Fruit fly (Drosophila melanogaster) whole organism, embryonic: Measurements from ENCODE around the gene CG8837.

Source experiments
- BEAF-32 ChIP-seq: fragments of 200-800 bp; sonication (Bioruptor generic); optimal IDR thresholded peaks from 3 replicates; lab custom pipeline; 2017; ENCODE audit warnings: missing biosample characterization, missing genetic modification characterization, mild to moderate bottlenecking, moderate library complexity, missing genetic modification reagents
- CG10565 ChIP-seq: fragments of 200-800 bp; sonication (Bioruptor generic); optimal IDR thresholded peaks from 3 replicates; lab custom pipeline; 2016; ENCODE audit warnings: missing biosample characterization, mild to moderate bottlenecking, missing genetic modification characterization
- CG11560 ChIP-seq: fragments of 200-800 bp; sonication (Bioruptor generic); IDR thresholded peaks from 3 replicates; pipeline ENCODE4 v1.3.6; 2022; ENCODE audit warnings: missing biosample characterization, missing genetic modification characterization
- CG12391 ChIP-seq: fragments of 200-800 bp; sonication (Bioruptor generic); optimal IDR thresholded peaks from 3 replicates; lab custom pipeline; 2018; ENCODE audit warnings: missing biosample characterization, mild to moderate bottlenecking, missing genetic modification characterization, moderate library complexity
- CG12744 ChIP-seq: fragments of 200-800 bp; sonication (Bioruptor generic); optimal IDR thresholded peaks from 2 replicates; lab custom pipeline; 2016; ENCODE audit warnings: missing biosample characterization, missing genetic modification characterization
- CG15269 ChIP-seq: fragments of 200-800 bp; sonication (Bioruptor generic); optimal IDR thresholded peaks from 2 replicates; lab custom pipeline; 2018; ENCODE audit warnings: missing biosample characterization, mild to moderate bottlenecking, missing genetic modification characterization, moderate library complexity
- CG16815 ChIP-seq: fragments of 200-800 bp; sonication (Bioruptor generic); optimal IDR thresholded peaks from 3 replicates; lab custom pipeline; 2017; ENCODE audit warnings: missing biosample characterization, mild to moderate bottlenecking, missing genetic modification characterization
- CG18599 ChIP-seq: fragments of 200-800 bp; sonication (Bioruptor generic); optimal IDR thresholded peaks from 3 replicates; lab custom pipeline; 2017; ENCODE audit warnings: missing biosample characterization, missing genetic modification characterization, mild to moderate bottlenecking, moderate library complexity, missing genetic modification reagents
- CG2116 ChIP-seq: fragments of 200-800 bp; sonication (Bioruptor generic); optimal IDR thresholded peaks from 3 replicates; lab custom pipeline; 2018; ENCODE audit warnings: missing biosample characterization, mild to moderate bottlenecking, missing genetic modification characterization
- CG32532 ChIP-seq: fragments of 200-800 bp; sonication (Bioruptor generic); IDR thresholded peaks from 2 replicates; pipeline ENCODE4 v1.3.6; 2022; ENCODE audit warnings: missing biosample characterization, missing genetic modification characterization
- CG34376 ChIP-seq: fragments of 200-800 bp; sonication (Bioruptor generic); optimal IDR thresholded peaks from 2 replicates; lab custom pipeline; 2018; ENCODE audit warnings: missing biosample characterization, mild to moderate bottlenecking, missing genetic modification characterization
- CG3838 ChIP-seq: fragments of 200-800 bp; sonication (Bioruptor generic); optimal IDR thresholded peaks from 3 replicates; lab custom pipeline; 2016; ENCODE audit warnings: missing biosample characterization, missing genetic modification characterization
- CG42726 ChIP-seq: fragments of 200-800 bp; sonication (Bioruptor generic); IDR thresholded peaks from 2 replicates; pipeline ENCODE4 v1.3.6; 2022; ENCODE audit warnings: missing biosample characterization, missing genetic modification characterization; ENCODE audit not compliant: partially characterized antibody
- CG4360 ChIP-seq: fragments of 200-800 bp; sonication (Bioruptor generic); IDR thresholded peaks from 2 replicates; pipeline ENCODE4 v1.3.6; 2022; ENCODE audit warnings: missing biosample characterization, missing genetic modification characterization
- CG4424 ChIP-seq: fragments of 200-800 bp; sonication (Bioruptor generic); optimal IDR thresholded peaks from 3 replicates; lab custom pipeline; 2016; ENCODE audit warnings: missing biosample characterization, missing genetic modification characterization
- CG7271 ChIP-seq: fragments of 200-800 bp; sonication (Bioruptor generic); optimal IDR thresholded peaks from 2 replicates; lab custom pipeline; 2018; ENCODE audit warnings: missing biosample characterization, mild to moderate bottlenecking, missing genetic modification characterization, moderate library complexity
- CG7839 ChIP-seq: fragments of 200-800 bp; sonication (Bioruptor generic); optimal IDR thresholded peaks from 3 replicates; lab custom pipeline; 2018; ENCODE audit warnings: missing biosample characterization, mild to moderate bottlenecking, missing genetic modification characterization, moderate library complexity
- E2f2 ChIP-seq: fragments of 200-800 bp; sonication (Bioruptor generic); IDR thresholded peaks from 2 replicates; pipeline ENCODE4 v1.3.6; 2022; ENCODE audit warnings: missing biosample characterization, missing genetic modification characterization
- Fer1 ChIP-seq: fragments of 200-800 bp; sonication (Bioruptor generic); optimal IDR thresholded peaks from 2 replicates; lab custom pipeline; 2017; ENCODE audit warnings: missing biosample characterization, mild to moderate bottlenecking, missing genetic modification characterization
- HmgZ ChIP-seq: fragments of 200-800 bp; sonication (Bioruptor generic); optimal IDR thresholded peaks from 2 replicates; lab custom pipeline; 2018; ENCODE audit warnings: missing biosample characterization, mild to moderate bottlenecking, missing genetic modification characterization
- Jarid2 ChIP-seq: fragments of 200-800 bp; sonication (Bioruptor generic); optimal IDR thresholded peaks from 3 replicates; lab custom pipeline; 2017; ENCODE audit warnings: mild to moderate bottlenecking, missing biosample characterization, missing genetic modification reagents, missing genetic modification characterization
- MBD-R2 ChIP-seq: fragments of 200-800 bp; sonication (Bioruptor generic); IDR thresholded peaks from 2 replicates; pipeline ENCODE4 v1.3.6; 2022; ENCODE audit warnings: missing biosample characterization, missing genetic modification characterization
- Mes4 ChIP-seq: fragments of 200-800 bp; sonication (Bioruptor generic); optimal IDR thresholded peaks from 2 replicates; lab custom pipeline; 2016; ENCODE audit warnings: missing biosample characterization, missing genetic modification characterization
- NC2β ChIP-seq: fragments of 200-800 bp; sonication (Bioruptor generic); optimal IDR thresholded peaks from 2 replicates; lab custom pipeline; 2016; ENCODE audit warnings: missing biosample characterization, missing genetic modification characterization
- Neu2 ChIP-seq: fragments of 200-800 bp; sonication (Bioruptor generic); optimal IDR thresholded peaks from 3 replicates; lab custom pipeline; 2016; ENCODE audit warnings: missing biosample characterization, missing genetic modification characterization, borderline replicate concordance
- Optix ChIP-seq: fragments of 200-800 bp; sonication (Bioruptor generic); IDR thresholded peaks from 3 replicates; pipeline ENCODE4 v1.3.6; 2022; ENCODE audit warnings: missing biosample characterization, missing genetic modification characterization
- Rx ChIP-seq: fragments of 200-800 bp; sonication (Bioruptor generic); IDR thresholded peaks from 2 replicates; pipeline ENCODE4 v1.3.6; 2022; ENCODE audit warnings: missing biosample characterization, missing genetic modification characterization
- Xbp1 ChIP-seq: fragments of 200-800 bp; sonication (Bioruptor generic); optimal IDR thresholded peaks from 3 replicates; lab custom pipeline; 2016; ENCODE audit warnings: missing biosample characterization, mild to moderate bottlenecking, missing genetic modification characterization
- aop ChIP-seq: fragments of 200-800 bp; sonication (Bioruptor generic); IDR thresholded peaks from 2 replicates; pipeline ENCODE4 v1.3.6; 2022; ENCODE audit warnings: missing biosample characterization, missing genetic modification characterization
- bbx ChIP-seq: fragments of 200-800 bp; sonication (Bioruptor generic); IDR thresholded peaks from 2 replicates; pipeline ENCODE4 v1.3.6; 2022; ENCODE audit warnings: missing biosample characterization, missing genetic modification characterization; ENCODE audit not compliant: partially characterized antibody
- cas ChIP-seq: fragments of 200-800 bp; sonication (Bioruptor generic); IDR thresholded peaks from 2 replicates; pipeline ENCODE4 v1.3.6; 2022; ENCODE audit warnings: missing biosample characterization, missing genetic modification characterization
- crol ChIP-seq: fragments of 200-800 bp; sonication (Bioruptor generic); IDR thresholded peaks from 2 replicates; pipeline ENCODE4 v1.3.6; 2022; ENCODE audit warnings: missing biosample characterization, missing genetic modification characterization
- dan ChIP-seq: fragments of 200-800 bp; sonication (Bioruptor generic); IDR thresholded peaks from 2 replicates; pipeline ENCODE4 v1.3.6; 2022; ENCODE audit warnings: missing biosample characterization, missing genetic modification characterization
- dpn ChIP-seq, 2 experiments: fragments of 200-800 bp; sonication (Bioruptor generic); optimal IDR thresholded peaks; 3 replicates each; lab custom pipeline; 2016; ENCODE audit warnings: missing biosample characterization in 2 of 2, missing genetic modification characterization in 2 of 2
- dysf ChIP-seq: fragments of 200-800 bp; sonication (Bioruptor generic); IDR thresholded peaks from 3 replicates; pipeline ENCODE4 v1.3.6; 2022; ENCODE audit warnings: missing biosample characterization, missing genetic modification characterization
- eyg ChIP-seq: fragments of 200-800 bp; sonication (Bioruptor generic); optimal IDR thresholded peaks from 3 replicates; lab custom pipeline; 2016; ENCODE audit warnings: missing biosample characterization, missing genetic modification characterization
- fd64A ChIP-seq: fragments of 200-800 bp; sonication (Bioruptor generic); optimal IDR thresholded peaks from 3 replicates; lab custom pipeline; 2018; ENCODE audit warnings: missing biosample characterization, mild to moderate bottlenecking, missing genetic modification characterization
- gem ChIP-seq: fragments of 200-800 bp; sonication (Bioruptor generic); optimal IDR thresholded peaks from 2 replicates; lab custom pipeline; 2019; ENCODE audit warnings: missing biosample characterization, mild to moderate bottlenecking, missing genetic modification characterization, moderate library complexity
- insv ChIP-seq, 2 experiments: fragments of 200-800 bp; sonication (Bioruptor generic); optimal IDR thresholded peaks; 3 replicates each; lab custom pipeline; 2016 to 2018; ENCODE audit warnings: missing biosample characterization in 2 of 2, missing genetic modification characterization in 2 of 2
- jumu ChIP-seq: fragments of 200-800 bp; sonication (Bioruptor generic); optimal IDR thresholded peaks from 3 replicates; lab custom pipeline; 2016; ENCODE audit warnings: missing biosample characterization, missing genetic modification characterization
- lbe ChIP-seq: fragments of 200-800 bp; sonication (Bioruptor generic); optimal IDR thresholded peaks from 2 replicates; lab custom pipeline; 2016; ENCODE audit warnings: missing biosample characterization, mild to moderate bottlenecking, missing genetic modification characterization
- nerfin-1 ChIP-seq: fragments of 200-800 bp; sonication (Bioruptor generic); optimal IDR thresholded peaks from 3 replicates; lab custom pipeline; 2019; ENCODE audit warnings: missing biosample characterization, mild to moderate bottlenecking, missing genetic modification characterization, moderate library complexity
- p53 ChIP-seq: fragments of 200-800 bp; sonication (Bioruptor generic); optimal IDR thresholded peaks from 2 replicates; lab custom pipeline; 2016; ENCODE audit warnings: missing biosample characterization, missing genetic modification characterization
- sens ChIP-seq: fragments of 200-800 bp; sonication (Bioruptor generic); peaks from one replicate; lab custom pipeline; 2016; ENCODE audit warnings: missing biosample characterization, missing genetic modification characterization
- sima ChIP-seq: fragments of 200-800 bp; sonication (Bioruptor generic); optimal IDR thresholded peaks from 2 replicates; lab custom pipeline; 2016; ENCODE audit warnings: missing biosample characterization, missing genetic modification characterization
- sisA ChIP-seq: fragments of 200-800 bp; sonication (Bioruptor generic); IDR thresholded peaks from 2 replicates; pipeline ENCODE4 v1.3.6; 2022; ENCODE audit warnings: missing biosample characterization, missing genetic modification characterization
- sug ChIP-seq: fragments of 200-800 bp; optimal IDR thresholded peaks from 2 replicates; lab custom pipeline; 2019; ENCODE audit warnings: missing biosample characterization, mild to moderate bottlenecking, missing genetic modification characterization, moderate library complexity
- tup ChIP-seq: fragments of 200-800 bp; sonication (Bioruptor generic); optimal IDR thresholded peaks from 2 replicates; lab custom pipeline; 2016; ENCODE audit warnings: missing biosample characterization, mild to moderate bottlenecking, missing genetic modification characterization, moderate library complexity
- vvl ChIP-seq: fragments of 200-800 bp; sonication (Bioruptor generic); IDR thresholded peaks from 2 replicates; pipeline ENCODE4 v1.3.6; 2022; ENCODE audit warnings: missing biosample characterization, missing genetic modification characterization
- wdn ChIP-seq: fragments of 200-800 bp; sonication (Bioruptor generic); IDR thresholded peaks from 2 replicates; pipeline ENCODE4 v1.3.6; 2022; ENCODE audit warnings: missing biosample characterization, missing genetic modification characterization

Gene CG8837

dm6 chr2L:3323319-3324287, 3.6 kb downstream of the CG8837 start, which contains the start of gene CG33281 (continued):
- no peak for TF ChIP-seq BEAF-32 (GFP tag; lab: Kevin White, UChicago)
- TF ChIP-seq CG32532, result no peak
- TF ChIP-seq fd64A (GFP tag; lab: Kevin White, UChicago), result peak; percentile 70
- TF ChIP-seq bbx, result no peak
- TF ChIP-seq CG12391, result no peak
- peak; percentile 43 for TF ChIP-seq CG34376 (GFP tag; lab: Kevin White, UChicago)
- no peak for TF ChIP-seq CG16815 (GFP tag; lab: Kevin White, UChicago)
- TF ChIP-seq CG18599, result peak; percentile 49
- no peak for TF ChIP-seq Neu2 (GFP tag; lab: Kevin White, UChicago)
- TF ChIP-seq cas (GFP tag; lab: Robert Waterston, UW), result no peak
- no peak for TF ChIP-seq nerfin-1
- no peak for TF ChIP-seq MBD-R2 (GFP tag; lab: Robert Waterston, UW)
- no peak for TF ChIP-seq Optix (GFP tag; lab: Robert Waterston, UW)
- TF ChIP-seq jumu, result no peak
- no peak for TF ChIP-seq CG3838
- no peak for TF ChIP-seq CG12744 (GFP tag; lab: Kevin White, UChicago)
- TF ChIP-seq dpn (GFP tag; optimal IDR thresholded peaks at IDR 0.05; lab: Kevin White, UChicago), result no peak
- TF ChIP-seq vvl (GFP tag; lab: Robert Waterston, UW), result no peak
- TF ChIP-seq eyg (GFP tag; lab: Kevin White, UChicago), result no peak
- TF ChIP-seq CG7271 (tag; lab: Kevin White, UChicago), result no peak
- TF ChIP-seq CG2116 (GFP tag; lab: Kevin White, UChicago), result no peak
- TF ChIP-seq Fer1 (GFP tag; lab: Kevin White, UChicago), result no peak
- no peak for TF ChIP-seq Xbp1 (GFP tag; lab: Kevin White, UChicago)
- TF ChIP-seq sima, result no peak
- no peak for TF ChIP-seq dysf (GFP tag; lab: Robert Waterston, UW)
- TF ChIP-seq CG42726 (GFP tag; lab: Robert Waterston, UW), result no peak
- TF ChIP-seq CG11560 (tag; lab: Robert Waterston, UW), result no peak
- TF ChIP-seq sisA, result no peak
- no peak for TF ChIP-seq Mes4 (GFP tag; lab: Kevin White, UChicago)
- TF ChIP-seq CG15269, result no peak
- no peak for TF ChIP-seq dan (GFP tag; lab: Robert Waterston, UW)
- no peak for TF ChIP-seq CG7839 (tag; lab: Kevin White, UChicago)
- no peak for TF ChIP-seq p53
- TF ChIP-seq sens (GFP tag; lab: Kevin White, UChicago), result no peak
- TF ChIP-seq HmgZ, result no peak
- TF ChIP-seq sug, result peak; percentile 73
- no peak for TF ChIP-seq wdn
- no peak for TF ChIP-seq E2f2 (GFP tag; lab: Robert Waterston, UW)
- no peak for TF ChIP-seq CG4360 (GFP tag; lab: Robert Waterston, UW)
- TF ChIP-seq NC2β (GFP tag; lab: Kevin White, UChicago), result no peak
- TF ChIP-seq aop (GFP tag; lab: Robert Waterston, UW), result no peak
- no peak for TF ChIP-seq tup
- TF ChIP-seq lbe, result no peak
- no peak for TF ChIP-seq gem (tag; lab: Kevin White, UChicago)
- TF ChIP-seq Jarid2 (GFP tag; lab: Kevin White, UChicago), result peak; percentile 9
- no peak for TF ChIP-seq CG10565 (GFP tag; lab: Kevin White, UChicago)
- no peak for TF ChIP-seq CG4424 (GFP tag; lab: Kevin White, UChicago)
- no peak for TF ChIP-seq Rx
- TF ChIP-seq insv (GFP tag; optimal IDR thresholded peaks at IDR 0.05; lab: Kevin White, UChicago), result no peak
- TF ChIP-seq crol, result no peak
